Fruit fly (Drosophila melanogaster): ENCODE measurements around the gene OS9.

- TF ChIP-seq CG8478 (optimal IDR thresholded peaks at IDR 0.05) (no peak), CTCF (optimal IDR thresholded peaks at IDR 0.05) (no peak)
These were observed 35.8 kb upstream of the OS9 start for dm6 chr2L:20002086-20002485.
